Worm (Caenorhabditis elegans) whole organism, dauer: ENCODE measurements around the gene dnj-16.

Source experiments
- unc-62 ChIP-seq: sonication (generic microtip); optimal IDR thresholded peaks from 2 replicates; lab custom pipeline; 2017; ENCODE audit warnings: missing biosample characterization, missing genetic modification reagents, missing genetic modification characterization

dnj-16 gene

DNA sequence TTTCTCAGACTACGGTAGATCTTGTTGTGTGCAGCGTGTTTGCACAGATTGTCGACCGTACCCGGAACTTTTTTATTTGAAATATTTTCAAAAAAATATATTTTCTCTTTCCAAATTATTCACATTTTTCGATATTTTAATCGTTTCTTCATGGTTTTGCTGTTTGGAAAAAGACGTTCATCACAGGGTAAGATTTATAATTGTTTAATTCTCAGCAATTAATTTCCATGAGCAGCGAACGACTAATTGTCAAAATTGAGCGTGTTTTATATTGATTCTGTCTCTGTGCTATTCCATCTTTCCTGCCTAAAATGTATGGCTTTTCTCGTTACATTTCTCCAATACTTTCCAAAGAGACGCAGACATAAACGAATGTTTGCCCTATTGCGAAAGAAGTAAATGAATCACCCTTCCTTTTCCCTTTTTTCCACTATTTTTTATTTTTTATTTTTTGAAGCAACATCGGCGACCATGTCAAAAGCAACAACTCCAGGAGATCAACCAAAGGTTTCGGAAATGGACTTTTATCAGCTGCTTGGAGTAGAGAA lies at the start of gene dnj-16:
Gene dnj-16, plus strand, starts transcription at position 51 of the 548 bp plus-strand sequence.
- no peak for TF ChIP-seq unc-62 (GFP tag; lab: Kevin White, UChicago)

DNA sequence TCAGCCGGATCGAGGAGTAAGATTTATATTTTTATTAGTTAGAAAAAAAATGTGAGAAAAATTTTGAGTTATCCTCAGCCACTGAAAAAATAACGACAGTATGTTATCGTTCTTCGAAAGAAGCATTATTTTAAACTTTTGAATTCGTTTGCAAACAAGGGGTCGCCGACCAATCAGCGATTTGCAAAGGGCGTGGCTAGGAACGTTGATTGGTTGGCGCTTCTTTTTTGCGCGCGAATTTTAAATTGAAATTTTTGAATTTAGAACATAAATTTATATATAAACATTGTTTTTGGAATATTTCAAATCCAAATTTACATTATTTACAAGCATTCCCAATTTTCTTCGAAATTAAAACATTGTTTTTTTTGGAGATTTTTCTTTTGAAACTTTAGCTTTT lies 47.8 kb upstream of the dnj-16 start:
- no peak for TF ChIP-seq unc-62 (GFP tag; lab: Kevin White, UChicago)

DNA sequence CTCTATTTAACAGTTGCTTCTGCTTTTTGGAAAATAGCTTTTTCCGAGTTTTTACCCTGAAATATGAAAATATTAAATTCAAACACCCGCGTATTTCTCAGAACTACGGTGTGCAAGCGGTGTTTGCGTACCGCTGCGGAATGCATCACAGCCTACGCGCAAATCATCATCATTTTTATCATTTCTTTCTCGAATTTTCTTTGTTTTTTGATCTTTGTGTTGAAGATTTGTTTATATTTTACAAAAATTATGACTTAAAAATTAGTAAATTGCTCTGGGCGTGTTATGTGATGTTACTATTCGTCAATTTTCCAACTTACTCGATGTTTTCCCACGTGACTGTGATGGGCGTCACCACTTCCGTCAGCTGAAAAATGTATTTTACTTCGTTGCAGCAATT lies 40.0 kb upstream of the dnj-16 start:
- TF ChIP-seq unc-62 (GFP tag; lab: Kevin White, UChicago) = no peak

DNA sequence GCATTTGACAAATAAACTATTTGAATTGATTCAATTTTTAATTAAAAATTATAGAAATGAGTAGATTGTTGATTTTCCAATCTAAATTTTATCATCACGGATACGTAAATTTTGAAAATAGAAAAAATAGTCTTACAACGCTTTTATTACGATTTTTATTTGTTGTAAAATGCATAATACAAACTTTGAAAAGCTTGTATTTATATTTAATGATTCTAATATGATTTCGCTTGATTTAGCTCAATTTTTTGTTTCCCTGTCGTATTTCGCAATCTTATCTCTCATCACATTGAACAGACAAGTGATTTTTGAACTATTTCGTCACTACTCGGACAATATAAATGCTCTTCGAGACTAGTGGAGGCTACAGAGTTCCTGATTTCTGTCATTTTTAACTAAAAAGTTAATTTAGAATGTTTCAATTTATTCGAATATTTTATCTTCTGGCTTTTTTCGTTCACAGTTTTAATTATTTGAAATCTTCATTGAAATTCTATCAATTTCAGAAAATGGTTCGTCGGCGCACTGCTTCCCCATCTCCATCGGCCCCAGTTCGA lies 39.3 kb upstream of the dnj-16 start, which contains the start of the genes wht-3 and har-1:
Gene wht-3, minus strand, starts transcription at position 51 of the 557 bp plus-strand sequence.
Gene har-1, plus strand, starts transcription at position 507 of the 557 bp plus-strand sequence.
- TF ChIP-seq unc-62 (GFP tag; lab: Kevin White, UChicago) = no peak

DNA sequence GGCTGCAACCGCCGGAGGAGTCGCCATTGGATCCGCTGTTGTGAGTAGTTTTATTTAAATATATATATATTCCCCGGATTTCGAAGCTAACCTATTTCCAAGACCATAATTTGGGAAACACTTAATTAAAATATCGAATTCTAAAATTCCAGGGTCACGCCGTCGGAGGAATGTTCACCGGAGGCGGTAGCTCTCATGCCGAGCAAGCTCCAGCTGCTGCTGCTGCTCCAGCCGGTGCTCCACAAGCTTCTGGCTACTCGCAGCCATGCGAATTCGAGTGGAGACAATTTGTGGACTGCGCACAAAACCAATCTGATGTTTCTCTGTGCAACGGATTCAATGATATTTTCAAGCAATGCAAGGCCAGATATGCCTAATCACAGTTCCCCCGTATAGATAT lies 38.6 kb upstream of the dnj-16 start:
- no peak for TF ChIP-seq unc-62 (GFP tag; lab: Kevin White, UChicago)

DNA sequence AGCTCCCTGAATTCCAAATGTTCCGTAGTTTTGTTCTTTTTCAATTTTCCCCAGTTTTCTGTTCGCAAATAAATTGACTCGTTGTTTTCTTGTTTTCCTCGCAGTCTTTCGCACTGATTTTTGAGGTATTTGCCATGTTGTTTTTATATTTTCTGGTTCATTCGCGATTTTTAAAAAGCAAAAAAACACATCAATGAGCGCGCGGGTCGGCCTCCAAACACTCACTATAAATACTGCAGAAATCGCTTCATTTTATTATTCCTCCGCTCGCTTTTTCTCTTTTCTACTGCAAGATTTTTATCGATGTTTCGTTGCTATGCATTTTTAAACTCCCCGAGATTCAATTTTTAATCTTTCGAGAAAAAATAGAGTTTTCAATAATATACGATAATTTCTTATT lies 38.1 kb upstream of the dnj-16 start:
- no peak for TF ChIP-seq unc-62 (GFP tag; lab: Kevin White, UChicago)

DNA sequence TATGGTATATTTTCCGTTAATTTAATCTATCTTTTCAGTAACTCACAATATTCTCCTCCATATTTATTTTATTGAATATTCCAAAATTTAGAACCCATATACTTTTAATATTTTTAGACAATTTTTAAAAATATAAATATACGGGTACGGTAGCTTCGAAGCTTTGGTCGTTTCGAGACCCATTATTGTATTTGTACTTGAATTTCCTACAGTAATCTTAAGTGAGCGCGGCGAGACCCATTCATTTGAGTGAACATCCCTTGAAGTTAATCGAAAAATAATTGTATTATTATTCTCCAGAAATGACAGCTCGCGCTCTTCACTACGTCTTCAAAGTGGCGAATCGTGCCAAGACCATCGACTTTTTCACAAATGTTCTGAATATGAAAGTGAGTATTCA lies 37.6 kb upstream of the dnj-16 start, which contains the start of gene glod-4:
Gene glod-4, plus strand, starts transcription at position 301 of the 400 bp plus-strand sequence.
- TF ChIP-seq unc-62 (GFP tag; lab: Kevin White, UChicago) = no peak

DNA sequence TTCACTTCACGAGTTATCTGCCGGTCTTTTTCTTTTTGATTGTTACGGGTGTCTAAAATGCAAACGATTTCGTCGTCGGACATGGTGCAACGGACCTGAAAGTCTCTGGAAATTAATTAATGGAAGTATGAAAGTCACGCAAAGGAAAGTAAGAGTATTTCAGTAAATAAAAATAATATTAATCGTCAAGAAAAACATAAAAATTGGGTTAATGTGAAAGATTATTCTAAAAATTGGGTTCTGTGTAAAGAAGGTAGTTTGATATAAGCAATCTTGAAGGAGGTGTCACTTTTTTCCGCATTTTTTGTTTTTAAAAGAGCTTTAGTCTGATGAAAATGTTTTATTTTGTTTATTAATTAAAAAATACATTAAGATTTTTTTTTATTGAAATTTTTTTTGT lies 33.6 kb upstream of the dnj-16 start, which contains the start of gene C16C10.9:
Gene C16C10.9, minus strand, starts transcription at position 101 of the 400 bp plus-strand sequence.
- TF ChIP-seq unc-62 (GFP tag; lab: Kevin White, UChicago) = no peak

DNA sequence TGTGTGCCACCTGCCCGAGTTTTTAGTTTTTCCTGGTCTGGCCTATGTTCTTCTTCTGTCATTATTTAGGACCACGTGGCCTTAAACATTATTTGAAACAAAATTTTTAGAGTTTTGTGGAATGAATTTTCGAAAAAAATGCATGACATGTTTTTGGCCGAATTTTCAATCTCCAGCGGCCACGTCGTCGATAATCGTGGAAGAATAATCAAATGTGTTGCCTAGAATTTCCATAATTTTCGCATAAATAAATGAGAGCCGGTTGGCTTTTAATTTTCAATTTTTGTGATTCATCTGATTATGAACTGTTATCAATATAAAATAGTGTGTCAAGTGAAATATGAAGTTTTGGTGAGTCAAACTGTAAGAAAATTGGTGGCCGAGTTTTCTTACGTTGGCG lies 30.0 kb upstream of the dnj-16 start, which contains the start of gene C01G12.16:
Gene C01G12.16, plus strand, starts transcription at position 301 of the 400 bp plus-strand sequence.
- no peak for TF ChIP-seq unc-62 (GFP tag; lab: Kevin White, UChicago)

DNA sequence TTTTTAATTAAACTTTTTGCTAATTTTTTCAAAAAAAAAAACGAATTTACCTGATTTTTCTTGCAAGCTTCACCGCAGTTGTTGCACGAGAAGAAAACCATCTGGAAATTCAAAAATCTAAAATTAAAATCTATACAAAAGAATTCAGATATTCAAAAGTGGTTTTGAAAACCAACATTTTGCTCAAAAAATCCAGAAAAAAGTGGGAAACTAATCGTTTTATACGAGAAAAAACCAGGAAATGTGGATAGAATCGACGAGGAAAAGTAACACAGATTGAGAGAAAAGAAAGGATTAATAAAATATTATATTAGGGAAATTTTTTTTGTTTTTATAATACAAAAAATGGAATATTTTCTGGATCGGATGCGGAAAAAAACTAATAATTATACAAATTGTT lies 26.9 kb upstream of the dnj-16 start, which contains the start of gene C16C10.8:
Gene C16C10.8, minus strand, starts transcription at position 101 of the 400 bp plus-strand sequence.
- TF ChIP-seq unc-62 (GFP tag; lab: Kevin White, UChicago) = no peak

DNA sequence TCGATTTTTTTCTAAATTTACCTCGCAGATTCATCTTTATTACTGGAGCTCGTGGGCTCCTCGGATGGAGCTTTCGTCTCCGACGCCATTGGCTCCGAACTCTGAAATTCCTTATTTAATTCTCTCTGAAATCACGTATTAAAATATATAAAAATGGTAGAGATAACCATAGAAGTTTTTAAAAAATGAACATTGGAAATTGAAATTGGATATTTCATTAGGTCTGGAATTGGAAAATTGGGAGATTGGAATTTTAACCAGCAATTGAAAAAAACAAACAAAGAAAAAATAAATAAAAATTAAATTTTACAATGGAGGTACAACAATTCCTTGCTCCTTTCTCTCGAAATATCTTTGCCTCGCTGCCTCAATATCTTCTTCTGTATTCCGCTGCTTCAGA lies 24.2 kb upstream of the dnj-16 start, which contains the start of gene rnf-5:
Gene rnf-5, minus strand, starts transcription at position 101 of the 400 bp plus-strand sequence.
- TF ChIP-seq unc-62 (GFP tag; lab: Kevin White, UChicago) = no peak

DNA sequence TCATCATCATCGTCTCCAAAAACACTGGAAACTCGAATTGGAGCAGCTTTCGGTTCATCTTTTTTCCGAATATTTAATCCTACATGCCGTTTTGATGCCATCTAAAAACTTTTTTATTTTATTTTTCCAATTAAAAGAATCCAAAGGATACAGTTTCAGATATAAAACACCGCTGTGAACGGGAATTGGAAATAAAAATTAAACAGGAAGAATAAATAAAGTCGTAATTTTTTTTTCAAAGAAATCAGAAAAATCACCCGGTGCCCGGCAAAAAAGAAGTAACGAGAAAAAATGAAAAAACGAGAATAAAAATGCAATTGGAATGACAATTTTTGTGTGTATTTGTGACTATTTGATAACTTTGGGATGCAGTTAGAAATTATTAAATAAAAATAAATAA lies 22.3 kb upstream of the dnj-16 start, which contains the start of gene ccdc-55:
Gene ccdc-55, minus strand, starts transcription at position 101 of the 400 bp plus-strand sequence.
- no peak for TF ChIP-seq unc-62 (GFP tag; lab: Kevin White, UChicago)

DNA sequence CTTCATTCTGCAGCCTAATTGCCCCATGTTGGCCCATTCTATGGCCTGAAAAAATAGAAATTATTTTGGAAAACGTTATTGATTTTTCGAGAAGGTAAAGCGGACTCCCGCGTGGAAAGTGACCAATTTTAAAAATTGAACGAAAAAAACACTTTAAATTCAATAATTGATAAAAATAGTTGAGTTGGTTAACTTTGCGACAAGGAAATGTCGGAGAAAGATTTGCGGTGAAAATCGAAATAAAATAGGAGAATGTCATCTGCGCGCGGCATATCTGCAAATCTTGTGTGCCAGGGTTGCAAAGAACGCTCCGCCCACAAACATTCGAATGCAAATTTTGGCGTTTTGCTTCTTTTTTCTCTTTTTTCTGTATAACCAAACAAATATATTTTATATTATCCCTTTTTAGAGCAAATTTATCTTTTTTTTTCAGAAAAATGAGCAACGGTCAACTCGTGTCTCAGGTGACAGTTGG lies 20.0 kb upstream of the dnj-16 start, which contains the start of the genes rnf-121 and C16C10.4:
Gene rnf-121, minus strand, starts transcription at position 51 of the 475 bp plus-strand sequence.
Gene C16C10.4, plus strand, starts transcription at position 434 of the 475 bp plus-strand sequence.
- no peak for TF ChIP-seq unc-62 (GFP tag; lab: Kevin White, UChicago)

DNA sequence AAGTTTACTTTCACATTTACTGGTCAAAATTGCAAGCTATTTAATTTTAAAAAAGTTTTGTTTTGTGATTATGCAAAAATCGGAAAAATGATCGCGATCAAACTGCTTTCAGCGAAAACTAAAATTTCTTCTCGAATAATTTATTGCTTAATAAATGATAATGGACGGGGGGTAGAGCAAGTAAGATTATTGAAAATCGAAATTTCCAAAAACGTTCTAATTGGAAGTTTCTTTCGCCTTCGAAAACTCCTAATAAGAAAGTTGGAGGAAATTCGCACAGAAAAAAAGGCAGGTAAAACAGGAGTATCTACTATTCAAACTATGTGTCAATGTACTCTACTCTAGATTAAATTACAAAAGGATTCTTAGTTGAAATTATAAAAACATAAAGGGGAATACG lies 18.7 kb upstream of the dnj-16 start:
- TF ChIP-seq unc-62 (GFP tag; lab: Kevin White, UChicago) = no peak

DNA sequence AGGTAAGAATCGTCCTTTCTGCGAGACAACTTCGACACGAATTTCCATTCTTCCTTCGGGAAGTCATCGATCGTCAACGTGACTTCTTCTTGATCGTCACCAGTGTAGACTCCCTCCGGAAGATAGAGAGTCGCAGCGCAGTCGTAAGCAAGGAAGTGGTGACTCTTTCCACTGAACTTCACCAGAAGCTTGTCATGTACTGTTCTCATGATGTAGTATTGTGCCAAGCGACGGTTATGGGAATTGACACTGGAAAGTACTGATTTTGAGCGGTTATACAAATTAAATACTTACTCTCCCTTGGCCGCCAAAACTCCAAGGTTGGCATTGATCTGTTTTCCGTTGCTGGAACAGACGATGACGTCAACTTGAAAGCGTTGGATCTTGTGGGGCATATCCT lies 15.5 kb upstream of the dnj-16 start:
- no peak for TF ChIP-seq unc-62 (GFP tag; lab: Kevin White, UChicago)

DNA sequence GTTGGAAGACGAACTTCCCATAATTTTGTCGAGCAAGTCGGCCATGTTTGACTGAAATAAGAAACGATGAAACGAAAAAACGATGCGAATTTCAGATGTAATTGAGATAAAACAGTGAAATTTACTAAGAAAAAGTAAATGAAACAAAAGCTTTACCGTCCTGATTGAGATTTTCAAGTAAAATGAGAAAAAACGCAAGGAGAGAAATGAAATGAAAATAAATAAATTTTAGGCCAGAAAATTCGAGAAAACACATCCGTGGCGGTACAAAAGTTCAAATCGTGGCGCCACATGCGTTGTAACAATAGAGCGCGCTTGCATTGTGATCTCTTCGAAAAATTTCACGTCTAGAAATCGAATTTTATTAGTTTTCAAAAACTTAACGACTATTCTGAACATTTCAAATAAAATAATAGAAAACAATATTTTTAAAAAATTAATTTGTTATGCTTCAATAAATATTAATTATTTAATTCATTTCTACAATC lies 14.8 kb upstream of the dnj-16 start, which contains the start of the genes hrde-1 and C16C10.13:
Gene hrde-1, minus strand, starts transcription at position 51 of the 488 bp plus-strand sequence.
Gene C16C10.13, plus strand, starts transcription at position 332 of the 488 bp plus-strand sequence.
- no peak for TF ChIP-seq unc-62 (GFP tag; lab: Kevin White, UChicago)
